Fruit fly (Drosophila melanogaster): ENCODE data around the gene Cat.

Gene Cat

dm6 chr3L:18791232-18792008 is 31.0 kb upstream of the Cat start (continued):
- peak; percentile 7 for TF ChIP-seq CG4318 (GFP tag; optimal IDR thresholded peaks at IDR 0.05)
- TF ChIP-seq cyc (GFP tag; optimal IDR thresholded peaks at IDR 0.05): no peak
- no peak for TF ChIP-seq fd85E (GFP tag; optimal IDR thresholded peaks at IDR 0.05)
- peak; percentile 54 for TF ChIP-seq CG6808 (GFP tag; optimal IDR thresholded peaks at IDR 0.05)
- TF ChIP-seq Met (GFP tag; optimal IDR thresholded peaks at IDR 0.05): no peak
- no peak for TF ChIP-seq Hr39 (GFP tag; optimal IDR thresholded peaks at IDR 0.05)

- no peak for TF ChIP-seq CG3919 (GFP tag; optimal IDR thresholded peaks at IDR 0.05)
- TF ChIP-seq vri (GFP tag; optimal IDR thresholded peaks at IDR 0.05): peak; percentile 96
- TF ChIP-seq svp (GFP tag): peak; percentile 83
- no peak for TF ChIP-seq acj6 (GFP tag; optimal IDR thresholded peaks at IDR 0.05)
Observed at dm6 chr3L:18792009-18792339, 30.4 kb upstream of the Cat start.

dm6 chr3L:18792834-18793233 is 29.6 kb upstream of the Cat start:
- peak; percentile 8 for TF ChIP-seq CG6808 (GFP tag; optimal IDR thresholded peaks at IDR 0.05)
- peak; percentile 46; the same call in 1 of the 3 replicates for TF ChIP-seq eg (GFP tag; IDR thresholded peaks at IDR 0.05)
- TF ChIP-seq CG6163 (GFP tag; IDR thresholded peaks at IDR 0.05): peak; percentile 41; the same call in 1 of the 3 replicates
- TF ChIP-seq ss (GFP tag; optimal IDR thresholded peaks at IDR 0.05): no peak
- no peak for TF ChIP-seq CG8632 (GFP tag; optimal IDR thresholded peaks at IDR 0.05)
- TF ChIP-seq salr (GFP tag; optimal IDR thresholded peaks at IDR 0.05): no peak
- TF ChIP-seq dsx (GFP tag; optimal IDR thresholded peaks at IDR 0.05; ENCODE audit: poor library complexity, severe bottlenecking): no peak
- TF ChIP-seq CG11762 (GFP tag; optimal IDR thresholded peaks at IDR 0.05; ENCODE audit: insufficient read depth): no peak
- TF ChIP-seq CG15336 (GFP tag; IDR thresholded peaks at IDR 0.05): peak; percentile 43; the same call in 1 of the 2 replicates
- 0 out of 2 replicates have a peak, but pooled peaks have one; percentile 20 for TF ChIP-seq CG11294 (GFP tag; IDR thresholded peaks at IDR 0.05)
- peak; percentile 17 for TF ChIP-seq Eip75B (GFP tag; optimal IDR thresholded peaks at IDR 0.05)
- no peak for TF ChIP-seq CG3032 (tag; optimal IDR thresholded peaks at IDR 0.05)
- TF ChIP-seq Sox15 (GFP tag; optimal IDR thresholded peaks at IDR 0.05): no peak
- no peak for TF ChIP-seq Eip93F (GFP tag; optimal IDR thresholded peaks at IDR 0.05)
- peak; percentile 30 for TF ChIP-seq Eip78C (GFP tag)
- no peak for TF ChIP-seq acj6 (GFP tag; optimal IDR thresholded peaks at IDR 0.05)
- no peak for TF ChIP-seq Hr38 (GFP tag; optimal IDR thresholded peaks at IDR 0.05)
- TF ChIP-seq CG6854 (GFP tag; optimal IDR thresholded peaks at IDR 0.05): no peak

- no peak for TF ChIP-seq fd59A (GFP tag; optimal IDR thresholded peaks at IDR 0.05)
- no peak for TF ChIP-seq acj6 (GFP tag; optimal IDR thresholded peaks at IDR 0.05)
- no peak for TF ChIP-seq Lpt (GFP tag; optimal IDR thresholded peaks at IDR 0.05)
- TF ChIP-seq CG8119 (GFP tag; IDR thresholded peaks at IDR 0.05): no peak
- no peak for TF ChIP-seq Smox (GFP tag; optimal IDR thresholded peaks at IDR 0.05)
- TF ChIP-seq pdm3 (GFP tag; optimal IDR thresholded peaks at IDR 0.05): no peak
- TF ChIP-seq svp (GFP tag): peak; percentile 23
- no peak for TF ChIP-seq CG6854 (GFP tag; optimal IDR thresholded peaks at IDR 0.05)
- no peak for TF ChIP-seq CG9139 (GFP tag; optimal IDR thresholded peaks at IDR 0.05)
- TF ChIP-seq Sox15 (GFP tag; optimal IDR thresholded peaks at IDR 0.05): no peak
- TF ChIP-seq CG16779 (tag; optimal IDR thresholded peaks at IDR 0.05): no peak
- no peak for TF ChIP-seq spab (GFP tag; optimal IDR thresholded peaks at IDR 0.05)
- TF ChIP-seq cyc (GFP tag; optimal IDR thresholded peaks at IDR 0.05): no peak
- no peak for TF ChIP-seq net (GFP tag; optimal IDR thresholded peaks at IDR 0.05)
- TF ChIP-seq Sox14 (GFP tag; optimal IDR thresholded peaks at IDR 0.05): no peak
- no peak for TF ChIP-seq dac (GFP tag; optimal IDR thresholded peaks at IDR 0.05)
- no peak for TF ChIP-seq vri (GFP tag; optimal IDR thresholded peaks at IDR 0.05)
- peak; percentile 30; the same call in 1 of the 2 replicates for TF ChIP-seq CG11294 (GFP tag; IDR thresholded peaks at IDR 0.05)
- TF ChIP-seq fkh (GFP tag; optimal IDR thresholded peaks at IDR 0.05): peak; percentile 9
- no peak for TF ChIP-seq CG10631 (GFP tag; optimal IDR thresholded peaks at IDR 0.05)
- no peak for TF ChIP-seq CG31627 (GFP tag; optimal IDR thresholded peaks at IDR 0.05)
- no peak for TF ChIP-seq CG3919 (GFP tag; optimal IDR thresholded peaks at IDR 0.05)
- TF ChIP-seq dsx (GFP tag; optimal IDR thresholded peaks at IDR 0.05; ENCODE audit: poor library complexity, severe bottlenecking): no peak
- TF ChIP-seq CG32006 (GFP tag; optimal IDR thresholded peaks at IDR 0.05): peak; percentile 54
- no peak for TF ChIP-seq Met (GFP tag; optimal IDR thresholded peaks at IDR 0.05)
- TF ChIP-seq CG11902 (GFP tag; optimal IDR thresholded peaks at IDR 0.05): no peak
- peak; percentile 74 for TF ChIP-seq Eip78C (GFP tag)
Observed at dm6 chr3L:18795056-18795841, 27.2 kb upstream of the Cat start.
